Worm (Caenorhabditis elegans): Measurements from ENCODE around the gene F46E10.18.

F46E10.18 gene

DNA sequence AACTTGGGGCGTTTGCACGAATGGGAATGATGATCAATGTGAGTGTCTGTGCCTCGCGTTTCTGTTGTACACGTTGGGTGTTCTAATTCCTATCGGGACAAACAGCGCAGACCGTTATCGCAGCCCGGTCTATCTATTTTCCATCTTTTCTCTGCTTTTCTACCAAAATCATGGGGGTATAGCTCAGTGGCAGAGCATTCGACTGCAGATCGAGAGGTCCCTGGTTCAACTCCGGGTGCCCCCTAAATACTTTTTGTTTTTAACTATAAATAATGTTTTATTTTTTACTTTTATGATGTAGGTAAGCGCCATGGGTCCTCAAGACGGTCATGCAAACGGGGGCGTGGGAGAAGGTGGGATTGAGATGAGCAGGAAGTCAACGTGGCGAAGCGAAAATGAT is 38.8 kb downstream of the F46E10.18 start (continued):
- peak; percentile 89 for TF ChIP-seq nhr-90 (tag; optimal IDR thresholded peaks at IDR 0.05)
- TF ChIP-seq bed-1 (GFP tag; IDR thresholded peaks at IDR 0.05), result no peak
- no peak; the same call in 1 of the 2 replicates for TF ChIP-seq aptf-3 (GFP tag; IDR thresholded peaks at IDR 0.05)
- peak; percentile 25; the same call in 1 of the 2 replicates for TF ChIP-seq B0019.2 (GFP tag; conservative IDR thresholded peaks at IDR 0.05)
- TF ChIP-seq ceh-79 (tag; optimal IDR thresholded peaks at IDR 0.05), result peak; percentile 48
- TF ChIP-seq F39B2.1 (GFP tag; IDR thresholded peaks at IDR 0.05), result no peak
- peak; percentile 69; the same call in 1 of the 2 replicates for TF ChIP-seq D2030.7 (GFP tag; IDR thresholded peaks at IDR 0.05)

DNA sequence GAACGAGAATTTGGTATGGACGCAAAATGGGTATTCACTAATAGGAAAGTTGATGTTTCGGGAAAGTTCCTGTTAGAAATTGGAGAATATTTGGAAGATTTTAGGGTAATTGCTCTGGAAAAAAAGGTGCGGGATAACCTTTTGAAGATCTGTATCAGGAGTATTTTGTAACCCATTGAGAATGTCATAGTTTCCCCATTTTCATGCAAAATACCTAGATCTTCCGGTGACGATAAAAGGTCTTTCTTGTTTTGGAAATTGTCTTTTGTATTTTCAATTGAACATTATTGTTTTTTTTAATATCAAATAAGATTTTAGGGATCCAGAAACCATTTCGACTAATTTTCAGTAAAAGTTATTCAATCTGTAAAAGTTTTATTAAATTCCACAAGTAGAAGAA is 40.8 kb downstream of the F46E10.18 start, which contains the start of gene spp-19:
spp-19 (minus strand) TSS at position 101 of the 400 bp plus-strand sequence.
- no peak for TF ChIP-seq hlh-26 (GFP tag; conservative IDR thresholded peaks at IDR 0.05)
- TF ChIP-seq snpc-4 (GFP tag; optimal IDR thresholded peaks at IDR 0.05), result no peak
- TF ChIP-seq snpc-4 (tag; optimal IDR thresholded peaks at IDR 0.05), result no peak
- TF ChIP-seq attf-6 (GFP tag; IDR thresholded peaks at IDR 0.05), result no peak
- TF ChIP-seq Y95B8A.8 (GFP tag; IDR thresholded peaks at IDR 0.05), result no peak
- no peak for TF ChIP-seq hmg-1.2 (GFP tag; IDR thresholded peaks at IDR 0.05)
- no peak for TF ChIP-seq sea-2 (GFP tag; IDR thresholded peaks at IDR 0.05)
- no peak for TF ChIP-seq hsf-1 (GFP tag; IDR thresholded peaks at IDR 0.05)
- TF ChIP-seq attf-5 (GFP tag; optimal IDR thresholded peaks at IDR 0.05), result no peak
- no peak for TF ChIP-seq C17E4.6 (GFP tag; IDR thresholded peaks at IDR 0.05)
- TF ChIP-seq tbp1 (GFP tag; optimal IDR thresholded peaks at IDR 0.05), result no peak
- no peak for TF ChIP-seq nhr-27 (tag; optimal IDR thresholded peaks at IDR 0.05)
- TF ChIP-seq ztf-28 (GFP tag; IDR thresholded peaks at IDR 0.05), result no peak
- no peak for TF ChIP-seq rpc-1 (optimal IDR thresholded peaks at IDR 0.05)
- no peak for TF ChIP-seq rpc-1 (tag; optimal IDR thresholded peaks at IDR 0.05)
- TF ChIP-seq ets-4 (GFP tag; optimal IDR thresholded peaks at IDR 0.05), result no peak
- no peak for TF ChIP-seq ceh-79 (tag; optimal IDR thresholded peaks at IDR 0.05)
- no peak for TF ChIP-seq lin-26 (GFP tag; IDR thresholded peaks at IDR 0.05)
- TF ChIP-seq repo-1 (tag; optimal IDR thresholded peaks at IDR 0.05), result no peak

DNA sequence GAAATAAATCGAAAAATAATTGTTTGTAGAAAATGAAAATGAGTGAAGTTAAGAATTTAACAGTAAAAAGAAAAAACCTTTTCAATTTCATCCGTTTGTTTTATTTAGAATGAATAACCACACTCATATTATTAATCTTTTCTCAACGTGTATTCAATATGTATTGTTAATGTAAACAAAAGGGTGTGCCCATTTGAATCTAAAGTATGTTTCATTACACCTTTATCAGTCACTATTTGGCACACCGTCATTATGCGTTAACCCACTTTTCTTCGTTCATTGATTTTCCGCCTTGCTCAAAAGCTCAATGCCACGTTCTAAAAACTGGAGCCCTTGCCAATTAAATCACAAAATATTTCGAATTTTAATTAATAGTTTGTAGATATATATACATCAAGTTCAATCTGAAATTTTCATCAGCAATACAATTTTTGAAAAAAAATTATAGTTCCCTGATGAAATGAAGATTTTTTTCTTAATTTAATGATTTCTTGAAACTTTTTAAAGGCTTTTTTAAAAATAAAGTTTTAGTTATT is 45.1 kb downstream of the F46E10.18 start, which contains the start of gene K04A8.1:
K04A8.1 (plus strand) TSS at position 486 of the 536 bp plus-strand sequence.
- TF ChIP-seq snpc-3.4 (tag; optimal IDR thresholded peaks at IDR 0.05) (no peak), ztf-22 (GFP tag; optimal IDR thresholded peaks at IDR 0.05) (no peak), aptf-2 (GFP tag; conservative IDR thresholded peaks at IDR 0.05) (no peak), nhr-80 (tag; optimal IDR thresholded peaks at IDR 0.05) (peak; percentile 44)

Measured in whole organism, young adult.